Fruit fly (Drosophila melanogaster) whole organism, embryonic: ENCODE data around the gene Tsf1.

Experiments used
- Bteb2 ChIP-seq: fragments of 200-800 bp; sonication (Bioruptor generic); optimal IDR thresholded peaks from 2 replicates; lab custom pipeline; 2016; ENCODE audit warnings: missing biosample characterization, missing genetic modification characterization
- CG10565 ChIP-seq: fragments of 200-800 bp; sonication (Bioruptor generic); optimal IDR thresholded peaks from 3 replicates; lab custom pipeline; 2016; ENCODE audit warnings: missing biosample characterization, mild to moderate bottlenecking, missing genetic modification characterization
- CG10959 ChIP-seq: fragments of 200-800 bp; sonication (Bioruptor generic); IDR thresholded peaks from 2 replicates; pipeline ENCODE4 v1.3.6; 2022; ENCODE audit warnings: missing biosample characterization, missing genetic modification characterization
- CG11504 ChIP-seq: fragments of 200-800 bp; sonication (Bioruptor generic); optimal IDR thresholded peaks from 3 replicates; lab custom pipeline; 2019; ENCODE audit warnings: missing biosample characterization, mild to moderate bottlenecking, missing genetic modification characterization, moderate library complexity
- CG13424 ChIP-seq: fragments of 200-800 bp; sonication (Bioruptor generic); optimal IDR thresholded peaks from 2 replicates; lab custom pipeline; 2019; ENCODE audit warnings: missing biosample characterization, mild to moderate bottlenecking, missing genetic modification characterization, moderate library complexity
- CG13775 ChIP-seq: fragments of 200-800 bp; sonication (Bioruptor generic); optimal IDR thresholded peaks from 3 replicates; lab custom pipeline; 2017; ENCODE audit warnings: missing biosample characterization, mild to moderate bottlenecking, missing genetic modification characterization
- CG13894 ChIP-seq: fragments of 200-800 bp; sonication (Bioruptor generic); optimal IDR thresholded peaks from 3 replicates; lab custom pipeline; 2018; ENCODE audit warnings: missing biosample characterization, mild to moderate bottlenecking, missing genetic modification characterization, moderate library complexity
- CG15514 ChIP-seq: fragments of 200-800 bp; sonication (Bioruptor generic); optimal IDR thresholded peaks from 3 replicates; lab custom pipeline; 2017; ENCODE audit warnings: missing biosample characterization, missing genetic modification characterization, mild to moderate bottlenecking, moderate library complexity, missing genetic modification reagents
- CG1603 ChIP-seq: fragments of 200-800 bp; sonication (Bioruptor generic); optimal IDR thresholded peaks from 2 replicates; lab custom pipeline; 2019; ENCODE audit warnings: missing biosample characterization, mild to moderate bottlenecking, missing genetic modification characterization, moderate library complexity
- CG16863 ChIP-seq: fragments of 200-800 bp; sonication (Bioruptor generic); optimal IDR thresholded peaks from 3 replicates; lab custom pipeline; 2016; ENCODE audit warnings: missing biosample characterization, missing genetic modification characterization
- CG17361 ChIP-seq: fragments of 200-800 bp; sonication (Bioruptor generic); IDR thresholded peaks from 3 replicates; pipeline ENCODE4 v1.3.6; 2022; ENCODE audit warnings: missing biosample characterization, missing genetic modification characterization
- CG18011 ChIP-seq: fragments of 200-800 bp; sonication (Bioruptor generic); optimal IDR thresholded peaks from 2 replicates; lab custom pipeline; 2017; ENCODE audit warnings: missing biosample characterization, missing genetic modification characterization, mild to moderate bottlenecking, moderate library complexity, missing genotype
- CG18262 ChIP-seq: fragments of 200-800 bp; optimal IDR thresholded peaks from 3 replicates; lab custom pipeline; 2019; ENCODE audit warnings: missing biosample characterization, mild to moderate bottlenecking, missing genetic modification characterization, moderate library complexity
- CG18764 ChIP-seq: fragments of 200-800 bp; sonication (Bioruptor generic); optimal IDR thresholded peaks from 3 replicates; lab custom pipeline; 2016; ENCODE audit warnings: missing biosample characterization, missing genetic modification characterization
- CG2889 ChIP-seq: fragments of 200-800 bp; sonication (Bioruptor generic); IDR thresholded peaks from 3 replicates; pipeline ENCODE4 v1.3.6; 2022; ENCODE audit warnings: missing biosample characterization, missing genetic modification characterization
- CG30020 ChIP-seq: fragments of 200-800 bp; optimal IDR thresholded peaks from 2 replicates; lab custom pipeline; 2019; ENCODE audit warnings: missing biosample characterization, mild to moderate bottlenecking, missing genetic modification characterization, moderate library complexity
- CG42726 ChIP-seq: fragments of 200-800 bp; sonication (Bioruptor generic); IDR thresholded peaks from 2 replicates; pipeline ENCODE4 v1.3.6; 2022; ENCODE audit warnings: missing biosample characterization, missing genetic modification characterization; ENCODE audit not compliant: partially characterized antibody
- CG4820 ChIP-seq: fragments of 200-800 bp; sonication (Bioruptor generic); optimal IDR thresholded peaks from 3 replicates; lab custom pipeline; 2016; ENCODE audit warnings: missing biosample characterization, missing genetic modification characterization
- CG6254 ChIP-seq: fragments of 200-800 bp; sonication (Bioruptor generic); optimal IDR thresholded peaks from 3 replicates; lab custom pipeline; 2017; ENCODE audit warnings: mild to moderate bottlenecking, missing biosample characterization, missing genetic modification reagents, missing genetic modification characterization
- CG8924 ChIP-seq: fragments of 200-800 bp; optimal IDR thresholded peaks from 3 replicates; lab custom pipeline; 2019; ENCODE audit warnings: missing biosample characterization, mild to moderate bottlenecking, missing genetic modification characterization, moderate library complexity
- D19B ChIP-seq: fragments of 200-800 bp; sonication (Bioruptor generic); optimal IDR thresholded peaks from 2 replicates; lab custom pipeline; 2017; ENCODE audit warnings: missing biosample characterization, mild to moderate bottlenecking, missing genetic modification characterization
- Doc2 ChIP-seq: fragments of 200-800 bp; sonication (Bioruptor generic); IDR thresholded peaks from 2 replicates; pipeline ENCODE4 v1.3.6; 2022; ENCODE audit warnings: missing biosample characterization, missing genetic modification characterization
- Gsc ChIP-seq: fragments of 200-800 bp; sonication (Bioruptor generic); IDR thresholded peaks from 2 replicates; pipeline ENCODE4 v1.3.6; 2022; ENCODE audit warnings: missing biosample characterization, missing genetic modification characterization
- H2.0 ChIP-seq: fragments of 200-800 bp; sonication (Bioruptor generic); IDR thresholded peaks from 2 replicates; pipeline ENCODE4 v1.3.6; 2022; ENCODE audit warnings: missing biosample characterization, missing genetic modification characterization
- HHEX ChIP-seq: fragments of 200-800 bp; sonication (Bioruptor generic); optimal IDR thresholded peaks from 3 replicates; lab custom pipeline; 2017; ENCODE audit warnings: missing biosample characterization, mild to moderate bottlenecking, missing genetic modification characterization, missing genetic modification reagents
- Hmx ChIP-seq: fragments of 200-800 bp; sonication (Bioruptor generic); optimal IDR thresholded peaks from 2 replicates; lab custom pipeline; 2016; ENCODE audit warnings: missing biosample characterization, missing genetic modification characterization
- NFAT ChIP-seq: fragments of 200-800 bp; sonication (Bioruptor generic); IDR thresholded peaks from 2 replicates; pipeline ENCODE4 v1.3.6; 2022; ENCODE audit warnings: missing biosample characterization, missing genetic modification characterization
- Oli ChIP-seq: fragments of 200-800 bp; sonication (Bioruptor generic); optimal IDR thresholded peaks from 2 replicates; lab custom pipeline; 2018; ENCODE audit warnings: missing biosample characterization, mild to moderate bottlenecking, missing genetic modification characterization, moderate library complexity
- Side ChIP-seq: fragments of 200-800 bp; sonication (Bioruptor generic); optimal IDR thresholded peaks from 2 replicates; lab custom pipeline; 2016; ENCODE audit warnings: missing biosample characterization, missing genetic modification characterization
- Sin3A ChIP-seq: fragments of >200 bp; optimal IDR thresholded peaks from 2 replicates; lab custom pipeline; 2018
- Sox102F ChIP-seq: fragments of 200-800 bp; sonication (Bioruptor generic); optimal IDR thresholded peaks from 2 replicates; lab custom pipeline; 2018; ENCODE audit warnings: missing biosample characterization, mild to moderate bottlenecking, missing genetic modification characterization, moderate library complexity
- Usf ChIP-seq: fragments of 200-800 bp; sonication (Bioruptor generic); optimal IDR thresholded peaks from 2 replicates; lab custom pipeline; 2017; ENCODE audit warnings: missing genotype, missing biosample characterization, missing genetic modification characterization
- Xbp1 ChIP-seq: fragments of 200-800 bp; sonication (Bioruptor generic); optimal IDR thresholded peaks from 3 replicates; lab custom pipeline; 2016; ENCODE audit warnings: missing biosample characterization, mild to moderate bottlenecking, missing genetic modification characterization
- amos ChIP-seq: fragments of 200-800 bp; sonication (Bioruptor generic); IDR thresholded peaks from 2 replicates; pipeline ENCODE4 v1.3.6; 2022; ENCODE audit warnings: missing biosample characterization, missing genetic modification characterization; ENCODE audit not compliant: partially characterized antibody
- az2 ChIP-seq: fragments of 200-800 bp; sonication (Bioruptor generic); optimal IDR thresholded peaks from 3 replicates; lab custom pipeline; 2016; ENCODE audit warnings: missing biosample characterization, missing genetic modification characterization
- bowl ChIP-seq: fragments of 200-800 bp; sonication (Bioruptor generic); IDR thresholded peaks from 2 replicates; pipeline ENCODE4 v1.3.6; 2022; ENCODE audit warnings: missing biosample characterization, missing genetic modification characterization
- cato ChIP-seq: fragments of 200-800 bp; sonication (Bioruptor generic); optimal IDR thresholded peaks from 2 replicates; lab custom pipeline; 2016; ENCODE audit warnings: missing biosample characterization, missing genetic modification characterization, borderline replicate concordance
- chif ChIP-seq, 2 experiments: fragments of 200-800 bp; sonication (Bioruptor generic); optimal IDR thresholded peaks; 3 replicates each; lab custom pipeline; 2016; ENCODE audit warnings: missing biosample characterization in 2 of 2, missing genetic modification characterization in 2 of 2
- ci ChIP-seq: fragments of 200-800 bp; sonication (Bioruptor generic); IDR thresholded peaks from 3 replicates; pipeline ENCODE4 v1.3.6; 2022; ENCODE audit warnings: missing biosample characterization, missing genetic modification characterization
- dmrt99B ChIP-seq: fragments of 200-800 bp; sonication (Bioruptor generic); optimal IDR thresholded peaks from 2 replicates; lab custom pipeline; 2018; ENCODE audit warnings: missing biosample characterization, mild to moderate bottlenecking, missing genetic modification characterization, moderate library complexity
- fd96Cb ChIP-seq: fragments of 200-800 bp; sonication (Bioruptor generic); optimal IDR thresholded peaks from 2 replicates; lab custom pipeline; 2018; ENCODE audit warnings: missing biosample characterization, mild to moderate bottlenecking, missing genetic modification characterization, moderate library complexity
- gro ChIP-seq: fragments of 200-800 bp; sonication (Bioruptor generic); optimal IDR thresholded peaks from 2 replicates; lab custom pipeline; 2016; ENCODE audit warnings: missing biosample characterization, missing genetic modification characterization
- salm ChIP-seq: fragments of 200-800 bp; sonication (Bioruptor generic); optimal IDR thresholded peaks from 2 replicates; lab custom pipeline; 2018; ENCODE audit warnings: missing biosample characterization, mild to moderate bottlenecking, missing genetic modification characterization
- schlank ChIP-seq: fragments of 200-800 bp; sonication (Bioruptor generic); optimal IDR thresholded peaks from 2 replicates; lab custom pipeline; 2018; ENCODE audit warnings: missing biosample characterization, mild to moderate bottlenecking, missing genetic modification characterization
- sd ChIP-seq: fragments of 200-800 bp; sonication (Bioruptor generic); optimal IDR thresholded peaks from 3 replicates; lab custom pipeline; 2018; ENCODE audit warnings: missing biosample characterization, mild to moderate bottlenecking, missing genetic modification characterization, moderate library complexity
- sug ChIP-seq: fragments of 200-800 bp; optimal IDR thresholded peaks from 2 replicates; lab custom pipeline; 2019; ENCODE audit warnings: missing biosample characterization, mild to moderate bottlenecking, missing genetic modification characterization, moderate library complexity
- vvl ChIP-seq: fragments of 200-800 bp; sonication (Bioruptor generic); IDR thresholded peaks from 2 replicates; pipeline ENCODE4 v1.3.6; 2022; ENCODE audit warnings: missing biosample characterization, missing genetic modification characterization
- zen2 ChIP-seq: fragments of 200-800 bp; sonication (Bioruptor generic); IDR thresholded peaks from 3 replicates; pipeline ENCODE4 v1.3.6; 2022; ENCODE audit warnings: missing biosample characterization, missing genetic modification characterization; ENCODE audit not compliant: partially characterized antibody
- zfh2 ChIP-seq: fragments of 200-800 bp; sonication (Bioruptor generic); optimal IDR thresholded peaks from 2 replicates; lab custom pipeline; 2016; ENCODE audit warnings: missing biosample characterization, missing genetic modification characterization

Gene Tsf1

DNA sequence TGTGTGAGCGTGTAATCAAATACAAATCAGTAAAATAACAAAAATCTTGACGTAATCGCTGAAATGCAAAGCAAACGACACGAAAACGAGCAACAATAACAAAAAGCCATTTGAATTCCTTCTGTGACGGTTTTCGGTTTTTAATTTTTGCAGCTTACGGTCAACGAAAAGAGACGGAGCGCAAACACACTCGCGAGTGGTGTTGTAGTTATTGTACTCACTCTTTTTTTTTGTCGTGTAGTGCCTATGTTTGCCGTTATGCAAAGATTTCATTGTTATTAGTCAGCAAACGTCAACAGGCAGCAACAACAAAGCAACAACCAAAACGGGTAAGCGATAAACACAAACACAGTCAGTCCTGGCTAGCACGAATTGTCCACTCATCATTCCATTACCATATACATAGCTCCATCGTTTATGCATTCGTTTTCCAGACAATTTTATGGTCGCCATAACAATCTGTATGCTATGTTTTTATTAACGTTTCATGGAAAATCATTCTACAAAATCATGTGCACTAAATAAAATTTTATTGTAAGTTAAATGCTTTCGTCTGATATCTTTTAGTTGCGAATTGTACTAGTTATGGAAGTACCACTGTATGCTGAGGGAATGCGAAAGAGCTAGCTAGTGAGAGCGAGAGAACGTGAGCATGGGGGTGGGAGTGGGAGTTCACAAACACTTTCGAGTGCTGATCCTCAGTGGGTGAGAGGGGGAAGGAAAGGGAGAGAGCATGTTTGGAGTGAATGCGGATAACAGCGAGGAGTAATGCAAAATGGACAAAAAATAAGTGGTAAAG, 19.8 kb upstream of the Tsf1 start (continued):
- TF ChIP-seq ci (GFP tag; lab: Robert Waterston, UW) (peak; percentile 60; the same call in 2 of the 3 replicates), NFAT (GFP tag; lab: Robert Waterston, UW) (peak; percentile 42; the same call in 1 of the 2 replicates), chif (GFP tag; optimal IDR thresholded peaks at IDR 0.05; lab: Kevin White, UChicago) (peak; percentile 23 to 49), salm (tag; lab: Kevin White, UChicago) (peak; percentile 52), schlank (tag; lab: Kevin White, UChicago) (peak; percentile 76), D19B (peak; percentile 57), CG10565 (GFP tag; lab: Kevin White, UChicago) (no peak), H2.0 (GFP tag; lab: Robert Waterston, UW) (0 out of 2 replicates have a peak, but pooled peaks have one; percentile 10), CG18011 (GFP tag; lab: Kevin White, UChicago) (peak; percentile 15), Sox102F (peak; percentile 56), Side (GFP tag; lab: Kevin White, UChicago) (peak; percentile 52), zfh2 (GFP tag; lab: Kevin White, UChicago) (peak; percentile 86), CG18764 (no peak), HHEX (GFP tag; lab: Kevin White, UChicago) (peak; percentile 67), Gsc (GFP tag; lab: Robert Waterston, UW) (no peak), dmrt99B (tag; lab: Kevin White, UChicago) (peak; percentile 83), az2 (GFP tag; lab: Kevin White, UChicago) (peak; percentile 11), vvl (GFP tag; lab: Robert Waterston, UW) (peak; percentile 79), CG18262 (tag; lab: Kevin White, UChicago) (peak; percentile 62), amos (GFP tag; lab: Robert Waterston, UW) (no peak), Xbp1 (GFP tag; lab: Kevin White, UChicago) (peak; percentile 58), CG1603 (tag; lab: Kevin White, UChicago) (peak; percentile 44), Hmx (no peak), sug (tag; lab: Kevin White, UChicago) (peak; percentile 88), gro (GFP tag; lab: Kevin White, UChicago) (peak; percentile 93), CG2889 (GFP tag; lab: Robert Waterston, UW) (peak; percentile 64), CG30020 (tag; lab: Kevin White, UChicago) (peak; percentile 27), fd96Cb (tag; lab: Kevin White, UChicago) (peak; percentile 52), CG6254 (no peak), CG42726 (no peak), cato (GFP tag; lab: Kevin White, UChicago) (no peak), CG17361 (GFP tag; lab: Robert Waterston, UW) (peak; percentile 46; the same call in 2 of the 3 replicates), bowl (GFP tag; lab: Robert Waterston, UW) (peak; percentile 59; the same call in 1 of the 2 replicates), CG13894 (tag; lab: Kevin White, UChicago) (peak; percentile 92), Sin3A (no peak), Bteb2 (GFP tag; lab: Kevin White, UChicago) (no peak), CG4820 (no peak), Usf (peak; percentile 39), Doc2 (GFP tag; lab: Robert Waterston, UW) (no peak), CG10959 (GFP tag; lab: Robert Waterston, UW) (no peak), Oli (tag; lab: Kevin White, UChicago) (peak; percentile 69), CG15514 (GFP tag; lab: Kevin White, UChicago) (peak; percentile 50), CG11504 (tag; lab: Kevin White, UChicago) (peak; percentile 83), sd (tag; lab: Kevin White, UChicago) (peak; percentile 85), CG8924 (peak; percentile 82), CG13775 (GFP tag; lab: Kevin White, UChicago) (peak; percentile 5), CG16863 (peak; percentile 44), zen2 (GFP tag; lab: Robert Waterston, UW) (no peak), CG13424 (tag; lab: Kevin White, UChicago) (peak; percentile 85)
